Fruit fly (Drosophila melanogaster): ENCODE data around the gene CG15754.

DNA sequence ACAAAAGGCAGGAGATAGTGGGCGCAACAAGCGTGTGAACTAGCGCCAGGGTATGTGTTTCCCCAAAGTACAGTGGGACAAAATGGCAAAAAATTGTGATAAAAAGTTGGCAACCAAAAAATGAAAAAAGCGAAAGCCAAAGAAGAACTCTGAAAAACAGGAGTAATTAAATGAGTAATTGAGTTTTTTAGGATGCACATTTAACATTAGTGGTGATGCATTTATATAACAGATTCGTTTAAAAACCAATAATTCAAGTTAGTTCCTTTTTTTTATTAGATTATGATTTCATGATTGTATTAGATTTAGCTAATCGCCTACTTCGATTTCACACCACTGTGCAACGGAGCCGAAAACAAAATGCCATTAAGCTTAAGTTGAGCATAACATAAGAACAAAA is 44.6 kb downstream of the CG15754 start:
- TF ChIP-seq usp (GFP tag; optimal IDR thresholded peaks at IDR 0.05) = no peak
- no peak for TF ChIP-seq br (GFP tag; optimal IDR thresholded peaks at IDR 0.05)
- TF ChIP-seq Dfd (GFP tag; optimal IDR thresholded peaks at IDR 0.05) = no peak
- peak; percentile 29 for TF ChIP-seq ey (GFP tag; optimal IDR thresholded peaks at IDR 0.05)
- TF ChIP-seq fru (GFP tag; optimal IDR thresholded peaks at IDR 0.05) = no peak
- no peak for TF ChIP-seq woc (GFP tag; optimal IDR thresholded peaks at IDR 0.05)
- no peak for TF ChIP-seq pan (optimal IDR thresholded peaks at IDR 0.05)
- no peak for TF ChIP-seq CG9705 (GFP tag; optimal IDR thresholded peaks at IDR 0.05)
- TF ChIP-seq Vsx2 (GFP tag; optimal IDR thresholded peaks at IDR 0.05; ENCODE audit: partially characterized antibody) = no peak
- no peak for TF ChIP-seq CrebA (GFP tag; optimal IDR thresholded peaks at IDR 0.05; ENCODE audit: borderline replicate concordance)
- no peak for TF ChIP-seq psq (GFP tag; optimal IDR thresholded peaks at IDR 0.05)
- TF ChIP-seq Hr83 (GFP tag; optimal IDR thresholded peaks at IDR 0.05; ENCODE audit: poor library complexity, severe bottlenecking) = no peak
- no peak for TF ChIP-seq OdsH (GFP tag; optimal IDR thresholded peaks at IDR 0.05)

Data from whole organism, wandering third instar larva.